Worm (Caenorhabditis elegans): Measurements from ENCODE around the gene K02C4.5.

ce11 chrII:8034008-8034407 lies 44.2 kb upstream of the K02C4.5 start:
- TF ChIP-seq tra-4 (tag; optimal IDR thresholded peaks at IDR 0.05) (no peak), ama-1 (optimal IDR thresholded peaks at IDR 0.05) (no peak), flt-1 (GFP tag; IDR thresholded peaks at IDR 0.05) (no peak), tbx-37 (GFP tag; conservative IDR thresholded peaks at IDR 0.05) (no peak), pes-1 (GFP tag; IDR thresholded peaks at IDR 0.05) (no peak), sea-1 (GFP tag; conservative IDR thresholded peaks at IDR 0.05) (no peak), B0310.2 (tag; optimal IDR thresholded peaks at IDR 0.05) (no peak), hmg-4 (GFP tag; optimal IDR thresholded peaks at IDR 0.05) (no peak)
